Worm (Caenorhabditis elegans) whole organism, L1 larva: ENCODE results near the gene tsp-10.

Experiments
- C04F5.9 ChIP-seq: sonication (generic microtip); optimal IDR thresholded peaks from 2 replicates; lab custom pipeline; 2016; ENCODE audit warnings: missing genetic modification characterization, missing compliant biosample characterization
- aha-1 ChIP-seq: fragments of 150-350 bp; optimal IDR thresholded peaks from 2 replicates; lab custom pipeline; 2014; ENCODE audit warnings: missing biosample characterization, missing genetic modification characterization
- alr-1 ChIP-seq: fragments of 200-800 bp; sonication (Bioruptor generic); optimal IDR thresholded peaks from 2 replicates; lab custom pipeline; 2018; ENCODE audit warnings: borderline replicate concordance, mild to moderate bottlenecking, missing genetic modification characterization, missing compliant biosample characterization
- aly-2 ChIP-seq: fragments of 150-350 bp; optimal IDR thresholded peaks from 2 replicates; lab custom pipeline; 2014; ENCODE audit warnings: missing biosample characterization, missing genetic modification characterization
- blmp-1 ChIP-seq: fragments of 150-350 bp; optimal IDR thresholded peaks from 2 replicates; lab custom pipeline; 2014; ENCODE audit warnings: missing biosample characterization, missing genetic modification characterization
- ceh-63 ChIP-seq: fragments of 200-800 bp; sonication (Bioruptor generic); optimal IDR thresholded peaks from 2 replicates; lab custom pipeline; 2018; ENCODE audit warnings: mild to moderate bottlenecking, missing genetic modification characterization, missing compliant biosample characterization
- ceh-82 ChIP-seq, 3 experiments: fragments of 150-350 bp in 1 of 3; sonication (generic microtip) in 2 of 3; optimal IDR thresholded peaks; 2 replicates each; lab custom pipeline; 2014 to 2017; ENCODE audit warnings: missing biosample characterization in 3 of 3, missing genetic modification characterization in 3 of 3
- ceh-88 ChIP-seq: fragments of 200-800 bp; sonication (Bioruptor generic); IDR thresholded peaks from 2 replicates; pipeline ENCODE4 v1.3.6; 2022; ENCODE audit warnings: missing genetic modification characterization, missing compliant biosample characterization
- ceh-90 ChIP-seq: sonication (generic microtip); optimal IDR thresholded peaks from 2 replicates; lab custom pipeline; 2016; ENCODE audit warnings: missing genetic modification characterization, missing compliant biosample characterization
- dpl-1 ChIP-seq, 3 experiments: fragments of 150-350 bp in 2 of 3; sonication (generic microtip) in 1 of 3; optimal IDR thresholded peaks; 2 replicates each; lab custom pipeline; 2014 to 2017; ENCODE audit warnings: missing biosample characterization in 3 of 3, missing genetic modification characterization in 3 of 3, missing genetic modification reagents in 3 of 3
- dsc-1 ChIP-seq: sonication (generic microtip); optimal IDR thresholded peaks from 2 replicates; lab custom pipeline; 2016; ENCODE audit warnings: mild to moderate bottlenecking, missing genetic modification characterization, missing compliant biosample characterization
- efl-1 ChIP-seq, 4 experiments: fragments of 150-350 bp; optimal IDR thresholded peaks in 3 of 4; peaks in 1 of 4; 1 replicate in 1 of 4; 2 replicates in 3 of 4; lab custom pipeline; 2014; ENCODE audit warnings: missing biosample characterization in 2 of 4, missing genetic modification characterization in 2 of 4, missing genetic modification reagents in 2 of 4
- efl-3 ChIP-seq: fragments of 200-800 bp; sonication (Bioruptor generic); optimal IDR thresholded peaks from 2 replicates; lab custom pipeline; 2018; ENCODE audit warnings: mild to moderate bottlenecking, missing genetic modification characterization, missing compliant biosample characterization
- egl-13 ChIP-seq: sonication (generic microtip); optimal IDR thresholded peaks from 2 replicates; lab custom pipeline; 2016; ENCODE audit warnings: missing genotype, missing genetic modification reagents, missing genetic modification characterization, missing compliant biosample characterization
- egl-27 ChIP-seq, 2 experiments: fragments of 150-350 bp in 1 of 2; sonication (generic microtip); optimal IDR thresholded peaks; 3 replicates each; lab custom pipeline; 2017 to 2018; ENCODE audit warnings: missing biosample characterization in 2 of 2, missing genetic modification characterization in 2 of 2, missing genetic modification reagents in 2 of 2
- elt-3 ChIP-seq, 6 experiments: fragments of 150-350 bp in 1 of 6; sonication (generic microtip); optimal IDR thresholded peaks; 2 replicates each; lab custom pipeline; 2017 to 2018; ENCODE audit warnings: missing biosample characterization in 6 of 6, missing genetic modification characterization in 6 of 6, inconsistent platforms in 1 of 6
- ets-5 ChIP-seq: fragments of 200-800 bp; sonication (Bioruptor generic); IDR thresholded peaks from 2 replicates; pipeline ENCODE4 v1.3.6; 2022; ENCODE audit warnings: missing genetic modification characterization, missing compliant biosample characterization
- fkh-10 ChIP-seq: sonication (generic microtip); optimal IDR thresholded peaks from 2 replicates; lab custom pipeline; 2017; ENCODE audit warnings: missing biosample characterization, missing genetic modification reagents, missing genetic modification characterization
- fkh-8 ChIP-seq: sonication (generic microtip); optimal IDR thresholded peaks from 2 replicates; lab custom pipeline; 2016; ENCODE audit warnings: mild to moderate bottlenecking, missing genetic modification characterization, missing compliant biosample characterization
- hlh-17 ChIP-seq: fragments of 200-800 bp; sonication (Bioruptor generic); optimal IDR thresholded peaks from 2 replicates; lab custom pipeline; 2018; ENCODE audit warnings: missing genetic modification characterization, mild to moderate bottlenecking, missing compliant biosample characterization, moderate library complexity, borderline replicate concordance
- hlh-4 ChIP-seq: sonication (generic microtip); optimal IDR thresholded peaks from 2 replicates; lab custom pipeline; 2016; ENCODE audit warnings: mild to moderate bottlenecking, missing genetic modification characterization, missing compliant biosample characterization
- hpl-2 ChIP-seq: fragments of 150-350 bp; optimal IDR thresholded peaks from 2 replicates; lab custom pipeline; 2014; ENCODE audit warnings: missing biosample characterization, missing genetic modification reagents, missing genetic modification characterization
- irx-1 ChIP-seq: sonication (generic microtip); optimal IDR thresholded peaks from 2 replicates; lab custom pipeline; 2016; ENCODE audit warnings: missing genetic modification characterization, missing compliant biosample characterization
- isw-1 ChIP-seq: fragments of 200-800 bp; sonication (Bioruptor generic); IDR thresholded peaks from 2 replicates; pipeline ENCODE4 v1.3.6; 2022; ENCODE audit warnings: missing genetic modification characterization, missing compliant biosample characterization
- lin-13 ChIP-seq: fragments of 150-350 bp; optimal IDR thresholded peaks from 2 replicates; lab custom pipeline; 2014; ENCODE audit warnings: missing biosample characterization, missing genetic modification reagents, missing genetic modification characterization
- lin-14 ChIP-seq: fragments of 200-800 bp; sonication (Bioruptor generic); optimal IDR thresholded peaks from 2 replicates; lab custom pipeline; 2018; ENCODE audit warnings: mild to moderate bottlenecking, missing genetic modification characterization, moderate library complexity, missing compliant biosample characterization
- lin-35 ChIP-seq, 2 experiments: fragments of 150-350 bp; optimal IDR thresholded peaks; 2 replicates each; lab custom pipeline; 2014; ENCODE audit warnings: missing biosample characterization in 2 of 2, missing genetic modification characterization in 2 of 2, missing genetic modification reagents in 2 of 2
- lin-39 ChIP-seq: fragments of 150-350 bp; optimal IDR thresholded peaks from 2 replicates; lab custom pipeline; 2014; ENCODE audit warnings: missing biosample characterization, missing genetic modification reagents, missing genetic modification characterization
- lsy-2 ChIP-seq, 2 experiments: fragments of 150-350 bp; optimal IDR thresholded peaks; 2 replicates each; lab custom pipeline; 2014; ENCODE audit warnings: missing biosample characterization in 2 of 2, missing genetic modification characterization in 2 of 2
- mab-9 ChIP-seq: fragments of 200-800 bp; sonication (Bioruptor generic); IDR thresholded peaks from 2 replicates; pipeline ENCODE4 v1.3.6; 2022; ENCODE audit warnings: missing genetic modification reagents, missing genetic modification characterization, missing compliant biosample characterization
- mdl-1 ChIP-seq, 2 experiments: fragments of 150-350 bp; optimal IDR thresholded peaks; 2 replicates each; lab custom pipeline; 2014 to 2017; ENCODE audit warnings: missing biosample characterization in 2 of 2, missing genetic modification characterization in 2 of 2, inconsistent platforms in 1 of 2
- nhr-28 ChIP-seq: fragments of 150-350 bp; optimal IDR thresholded peaks from 2 replicates; lab custom pipeline; 2014; ENCODE audit warnings: missing biosample characterization, missing genetic modification characterization
- nhr-71 ChIP-seq: sonication (generic microtip); optimal IDR thresholded peaks from 2 replicates; lab custom pipeline; 2016; ENCODE audit warnings: mild to moderate bottlenecking, missing genetic modification characterization, moderate library complexity, missing compliant biosample characterization
- nhr-84 ChIP-seq: sonication (generic microtip); optimal IDR thresholded peaks from 2 replicates; lab custom pipeline; 2017; ENCODE audit warnings: missing biosample characterization, missing genetic modification characterization
- pqm-1 ChIP-seq: sonication (generic microtip); optimal IDR thresholded peaks from 3 replicates; lab custom pipeline; 2017; ENCODE audit warnings: missing biosample characterization, missing genetic modification characterization
- rnt-1 ChIP-seq: sonication (generic microtip); optimal IDR thresholded peaks from 2 replicates; lab custom pipeline; 2016; ENCODE audit warnings: mild to moderate bottlenecking, missing genetic modification characterization, moderate library complexity, missing compliant biosample characterization
- snu-23 ChIP-seq: sonication (generic microtip); optimal IDR thresholded peaks from 2 replicates; lab custom pipeline; 2016; ENCODE audit warnings: missing genetic modification characterization, missing compliant biosample characterization
- sox-4 ChIP-seq: sonication (generic microtip); optimal IDR thresholded peaks from 2 replicates; lab custom pipeline; 2016; ENCODE audit warnings: missing genetic modification characterization, missing compliant biosample characterization
- tbx-2 ChIP-seq: sonication (generic microtip); optimal IDR thresholded peaks from 2 replicates; lab custom pipeline; 2016; ENCODE audit warnings: missing genetic modification characterization, missing compliant biosample characterization
- unc-130 ChIP-seq: fragments of 150-350 bp; optimal IDR thresholded peaks from 2 replicates; lab custom pipeline; 2017; ENCODE audit warnings: missing biosample characterization, missing genetic modification characterization, inconsistent platforms
- unc-30 ChIP-seq: sonication (generic microtip); optimal IDR thresholded peaks from 2 replicates; lab custom pipeline; 2017; ENCODE audit warnings: missing biosample characterization, missing genetic modification characterization
- unc-62 ChIP-seq: fragments of 150-350 bp; optimal IDR thresholded peaks from 2 replicates; lab custom pipeline; 2014; ENCODE audit warnings: missing biosample characterization, missing genetic modification reagents, missing genetic modification characterization
- xbp-1 ChIP-seq: sonication (generic microtip); optimal IDR thresholded peaks from 2 replicates; lab custom pipeline; 2016; ENCODE audit warnings: missing genetic modification characterization, missing compliant biosample characterization
- zip-4 ChIP-seq: fragments of 200-800 bp; sonication (Bioruptor generic); optimal IDR thresholded peaks from 2 replicates; lab custom pipeline; 2018; ENCODE audit warnings: mild to moderate bottlenecking, missing genetic modification characterization, moderate library complexity, missing compliant biosample characterization
- ztf-4 ChIP-seq: fragments of 150-350 bp; optimal IDR thresholded peaks from 2 replicates; lab custom pipeline; 2014; ENCODE audit warnings: missing biosample characterization, missing genetic modification characterization

tsp-10 gene

DNA sequence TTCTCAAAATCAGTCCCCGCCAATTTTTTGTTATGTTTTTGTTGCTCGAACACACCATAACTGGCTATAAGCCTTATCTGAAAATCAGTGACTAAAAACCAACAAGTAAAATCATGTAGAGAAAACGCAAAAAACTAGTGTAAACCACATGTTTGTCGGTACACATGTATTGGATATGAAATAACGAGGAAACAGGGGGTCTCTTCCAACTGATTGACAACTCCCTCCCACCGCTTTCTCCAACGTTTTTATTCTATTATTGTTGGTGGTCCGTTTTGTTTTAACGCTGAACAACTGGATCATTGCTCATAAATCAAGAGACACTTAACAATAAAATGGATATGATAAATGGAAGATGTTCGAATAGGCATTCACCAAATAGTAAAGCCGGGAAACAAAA, 8.4 kb downstream of the tsp-10 start:
- TF ChIP-seq xbp-1 (tag; lab: Kevin White, UChicago) = no peak
- TF ChIP-seq ceh-88 (GFP tag; lab: Robert Waterston, UW) = no peak
- no peak for TF ChIP-seq unc-62 (GFP tag; lab: Kevin White, UChicago)
- TF ChIP-seq isw-1 (GFP tag; lab: Robert Waterston, UW) = no peak
- TF ChIP-seq dsc-1 (tag; lab: Kevin White, UChicago) = peak; percentile 52
- no peak for TF ChIP-seq hlh-17 (GFP tag; lab: Kevin White, UChicago)
- TF ChIP-seq lin-14 = peak; percentile 32

DNA sequence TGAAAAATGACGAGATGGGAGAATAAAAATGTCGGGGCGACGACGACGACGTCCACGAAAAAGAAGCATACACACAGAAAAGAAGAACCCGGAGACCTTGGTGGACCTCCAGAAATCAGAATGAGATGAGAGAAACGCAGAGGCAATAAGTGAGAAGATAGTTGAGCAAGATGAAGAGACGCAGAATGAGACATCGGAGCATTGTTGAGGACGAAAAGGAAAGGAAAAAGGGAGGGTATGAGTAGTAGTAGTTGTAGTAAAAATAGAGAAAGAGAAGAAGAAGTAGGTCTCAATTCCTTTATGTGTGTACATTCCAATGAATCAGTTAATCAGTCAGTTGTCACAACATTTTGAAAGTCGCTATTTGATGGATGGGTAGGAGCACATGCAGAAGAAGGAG, 10.9 kb downstream of the tsp-10 start, which contains the start of gene T14B4.8:
TSS of gene T14B4.8 (minus strand) at position 60 of the 400 bp plus-strand sequence.
- TF ChIP-seq aly-2 (no peak), egl-13 (tag; lab: Kevin White, UChicago) (no peak), alr-1 (tag; lab: Kevin White, UChicago) (no peak), lin-13 (GFP tag; lab: Kevin White, UChicago) (no peak), ceh-88 (GFP tag; lab: Robert Waterston, UW) (no peak), lsy-2 (tag; optimal IDR thresholded peaks at IDR 0.05; lab: Kevin White, UChicago) (peak in 1 of 2 experiments; percentile 27), isw-1 (GFP tag; lab: Robert Waterston, UW) (peak; percentile 6; the same call in 1 of the 2 replicates), mab-9 (no peak), lin-14 (peak; percentile 69), aha-1 (no peak), nhr-84 (tag; lab: Kevin White, UChicago) (no peak), ets-5 (no peak), hlh-4 (tag; lab: Kevin White, UChicago) (no peak), unc-30 (tag; lab: Kevin White, UChicago) (no peak), elt-3 (tag; optimal IDR thresholded peaks at IDR 0.05; lab: Kevin White, UChicago) (no peak), nhr-28 (tag; lab: Kevin White, UChicago) (no peak), ceh-90 (tag; lab: Kevin White, UChicago) (no peak), lin-35 (GFP tag; optimal IDR thresholded peaks at IDR 0.05; lab: Kevin White, UChicago) (peak in 1 of 2 experiments; percentile 11), irx-1 (tag; lab: Kevin White, UChicago) (no peak), lin-39 (tag; lab: Kevin White, UChicago) (no peak), mdl-1 (tag; optimal IDR thresholded peaks at IDR 0.05; lab: Kevin White, UChicago) (no peak), C04F5.9 (tag; lab: Kevin White, UChicago) (no peak), fkh-8 (tag; lab: Kevin White, UChicago) (no peak), ceh-63 (GFP tag; lab: Kevin White, UChicago) (no peak), egl-27 (tag; optimal IDR thresholded peaks at IDR 0.05; lab: Kevin White, UChicago) (no peak), zip-4 (GFP tag; lab: Kevin White, UChicago) (no peak), sox-4 (tag; lab: Kevin White, UChicago) (no peak), efl-1 (optimal IDR thresholded peaks at IDR 0.05; lab: Kevin White, UChicago) (peak; percentile 13 to 41), efl-1 (GFP tag; optimal IDR thresholded peaks at IDR 0.05 in 1 of 2; lab: Kevin White, UChicago) (peak in 1 of 2 experiments; percentile 50), unc-130 (tag; lab: Kevin White, UChicago) (no peak), snu-23 (GFP tag; lab: Kevin White, UChicago) (no peak), nhr-71 (peak; percentile 33), tbx-2 (no peak), dpl-1 (GFP tag; optimal IDR thresholded peaks at IDR 0.05; lab: Kevin White, UChicago) (no peak), hlh-17 (GFP tag; lab: Kevin White, UChicago) (no peak), efl-3 (no peak), fkh-10 (GFP tag; lab: Kevin White, UChicago) (peak; percentile 33), unc-62 (GFP tag; lab: Kevin White, UChicago) (no peak), rnt-1 (tag; lab: Kevin White, UChicago) (peak; percentile 17), ceh-82 (tag; optimal IDR thresholded peaks at IDR 0.05; lab: Kevin White, UChicago) (peak in 1 of 3 experiments; percentile 32), ztf-4 (tag; lab: Kevin White, UChicago) (no peak), blmp-1 (tag; lab: Kevin White, UChicago) (no peak), hpl-2 (GFP tag; lab: Kevin White, UChicago) (no peak), pqm-1 (no peak)
